Fruit fly (Drosophila melanogaster): ENCODE data around the gene CNPYb.
A peak's percentile ranks its signal among the peaks of the same experiment; 100 is the strongest.

Gene CNPYb

dm6 chr3L:19092125-19093058 lies 3.6 kb downstream of the CNPYb start, which contains the start of gene MESR6 (continued):
- TF ChIP-seq CG6808 (GFP tag; optimal IDR thresholded peaks at IDR 0.05), result no peak
- TF ChIP-seq Blimp-1 (GFP tag; optimal IDR thresholded peaks at IDR 0.05), result peak; percentile 47
- TF ChIP-seq vri (GFP tag; optimal IDR thresholded peaks at IDR 0.05), result no peak
- no peak for TF ChIP-seq CG6792 (GFP tag; optimal IDR thresholded peaks at IDR 0.05)
- no peak for TF ChIP-seq Smox (GFP tag; optimal IDR thresholded peaks at IDR 0.05)
- TF ChIP-seq lz (GFP tag; optimal IDR thresholded peaks at IDR 0.05), result no peak
- no peak for TF ChIP-seq Gug (GFP tag; IDR thresholded peaks at IDR 0.05)
- TF ChIP-seq Sox102F (GFP tag; optimal IDR thresholded peaks at IDR 0.05), result no peak
- peak; percentile 86 for TF ChIP-seq Eip93F (GFP tag; optimal IDR thresholded peaks at IDR 0.05)
- no peak for TF ChIP-seq Lpt (GFP tag; optimal IDR thresholded peaks at IDR 0.05)
- TF ChIP-seq topi (GFP tag; optimal IDR thresholded peaks at IDR 0.05), result no peak
- no peak for TF ChIP-seq Ets21C (GFP tag; optimal IDR thresholded peaks at IDR 0.05)
- TF ChIP-seq esn (GFP tag; optimal IDR thresholded peaks at IDR 0.05), result peak; percentile 14
- TF ChIP-seq net (GFP tag; optimal IDR thresholded peaks at IDR 0.05), result no peak
- TF ChIP-seq CG6163 (GFP tag; IDR thresholded peaks at IDR 0.05), result no peak
- TF ChIP-seq Eip75B (GFP tag; optimal IDR thresholded peaks at IDR 0.05), result no peak
- no peak for TF ChIP-seq fd85E (GFP tag; optimal IDR thresholded peaks at IDR 0.05)
- TF ChIP-seq CG32006 (GFP tag; optimal IDR thresholded peaks at IDR 0.05), result no peak
- TF ChIP-seq fd59A (GFP tag; optimal IDR thresholded peaks at IDR 0.05), result no peak
- TF ChIP-seq ss (GFP tag; optimal IDR thresholded peaks at IDR 0.05), result no peak

DNA sequence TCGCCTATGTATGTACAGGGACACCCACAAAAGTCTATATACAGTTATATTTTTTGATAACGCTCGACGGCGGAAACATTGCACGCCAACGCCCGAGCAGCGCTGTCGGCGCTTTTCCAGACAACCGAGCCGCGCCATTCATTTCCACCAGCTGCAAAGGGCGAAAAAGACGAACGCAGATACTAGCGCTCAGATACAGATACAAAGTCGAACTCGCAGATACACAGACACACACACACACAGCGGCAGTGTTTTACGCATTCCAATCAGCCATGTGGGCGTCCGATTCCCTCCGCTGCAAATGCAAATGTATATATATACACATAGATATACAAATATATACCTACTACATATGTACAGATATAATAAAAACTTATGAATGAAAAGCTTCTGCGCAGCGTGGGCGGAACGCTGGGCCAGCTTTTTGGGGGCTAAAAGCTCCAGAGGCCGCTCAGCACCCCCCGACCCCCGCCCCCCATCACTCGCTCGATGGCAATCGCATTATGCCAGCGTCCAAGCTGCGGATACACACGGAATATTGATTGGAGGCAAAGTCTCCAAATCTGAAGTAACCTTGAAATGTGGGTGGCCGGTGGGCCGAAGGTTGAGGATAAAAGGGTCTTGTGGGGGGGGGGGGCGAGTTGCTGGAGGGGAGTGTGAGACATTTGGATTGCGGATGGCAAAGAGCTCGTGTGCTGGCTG lies 4.4 kb downstream of the CNPYb start:
- TF ChIP-seq CG10669 (GFP tag; optimal IDR thresholded peaks at IDR 0.05), result no peak
- no peak for TF ChIP-seq CG1621 (tag; optimal IDR thresholded peaks at IDR 0.05)
- TF ChIP-seq CG15336 (GFP tag; IDR thresholded peaks at IDR 0.05), result no peak
- TF ChIP-seq CG8319 (GFP tag; optimal IDR thresholded peaks at IDR 0.05), result no peak
- TF ChIP-seq CG6808 (GFP tag; optimal IDR thresholded peaks at IDR 0.05), result peak; percentile 62
- TF ChIP-seq lz (GFP tag; optimal IDR thresholded peaks at IDR 0.05), result no peak
- TF ChIP-seq CG7368 (GFP tag; optimal IDR thresholded peaks at IDR 0.05), result peak; percentile 22
- no peak for TF ChIP-seq CG31627 (GFP tag; optimal IDR thresholded peaks at IDR 0.05)
- TF ChIP-seq esn (GFP tag; optimal IDR thresholded peaks at IDR 0.05), result peak; percentile 13
- TF ChIP-seq Gug (GFP tag; IDR thresholded peaks at IDR 0.05), result no peak
- TF ChIP-seq spab (GFP tag; optimal IDR thresholded peaks at IDR 0.05), result no peak
- TF ChIP-seq Sox102F (GFP tag; optimal IDR thresholded peaks at IDR 0.05), result no peak
- TF ChIP-seq Sox14 (GFP tag; optimal IDR thresholded peaks at IDR 0.05), result no peak
- TF ChIP-seq CG10631 (GFP tag; optimal IDR thresholded peaks at IDR 0.05), result no peak
- no peak for TF ChIP-seq CG4318 (GFP tag; optimal IDR thresholded peaks at IDR 0.05)
- no peak for TF ChIP-seq Hr39 (GFP tag; optimal IDR thresholded peaks at IDR 0.05)
- peak; percentile 8 for TF ChIP-seq Eip93F (GFP tag; optimal IDR thresholded peaks at IDR 0.05)
- TF ChIP-seq CG16779 (tag; optimal IDR thresholded peaks at IDR 0.05), result peak; percentile 91
- no peak for TF ChIP-seq dac (GFP tag; optimal IDR thresholded peaks at IDR 0.05)
- TF ChIP-seq cyc (GFP tag; optimal IDR thresholded peaks at IDR 0.05), result no peak
- TF ChIP-seq CG8632 (GFP tag; optimal IDR thresholded peaks at IDR 0.05), result no peak
- TF ChIP-seq CG34406 (GFP tag; optimal IDR thresholded peaks at IDR 0.05), result peak; percentile 6
- peak; percentile 69 for TF ChIP-seq dsx (GFP tag; optimal IDR thresholded peaks at IDR 0.05; ENCODE audit: poor library complexity, severe bottlenecking)
- TF ChIP-seq Ets21C (GFP tag; optimal IDR thresholded peaks at IDR 0.05), result no peak
- TF ChIP-seq vri (GFP tag; optimal IDR thresholded peaks at IDR 0.05), result no peak
- TF ChIP-seq Blimp-1 (GFP tag; optimal IDR thresholded peaks at IDR 0.05), result no peak
- no peak; the same call in 2 of the 3 replicates for TF ChIP-seq eg (GFP tag; IDR thresholded peaks at IDR 0.05)
- TF ChIP-seq net (GFP tag; optimal IDR thresholded peaks at IDR 0.05), result no peak
- TF ChIP-seq Lpt (GFP tag; optimal IDR thresholded peaks at IDR 0.05), result no peak
- peak; percentile 1 for TF ChIP-seq Eip75B (GFP tag; optimal IDR thresholded peaks at IDR 0.05)
- TF ChIP-seq achi (GFP tag; optimal IDR thresholded peaks at IDR 0.05), result peak; percentile 11
- no peak for TF ChIP-seq CG11294 (GFP tag; IDR thresholded peaks at IDR 0.05)
- TF ChIP-seq Ets96B (tag; optimal IDR thresholded peaks at IDR 0.05), result no peak
- no peak for TF ChIP-seq CG6792 (GFP tag; optimal IDR thresholded peaks at IDR 0.05)
- TF ChIP-seq svp (GFP tag), result peak; percentile 80
- peak; percentile 32 for TF ChIP-seq CG6854 (GFP tag; optimal IDR thresholded peaks at IDR 0.05)
- no peak for TF ChIP-seq OdsH (GFP tag; optimal IDR thresholded peaks at IDR 0.05)
- TF ChIP-seq fd59A (GFP tag; optimal IDR thresholded peaks at IDR 0.05), result no peak
- peak; percentile 27 to 70 for TF ChIP-seq ss (GFP tag; optimal IDR thresholded peaks at IDR 0.05)
- no peak for TF ChIP-seq topi (GFP tag; optimal IDR thresholded peaks at IDR 0.05)

Measured in whole organism, prepupa.